Worm (Caenorhabditis elegans): ENCODE measurements around the gene str-48.

Gene str-48

DNA sequence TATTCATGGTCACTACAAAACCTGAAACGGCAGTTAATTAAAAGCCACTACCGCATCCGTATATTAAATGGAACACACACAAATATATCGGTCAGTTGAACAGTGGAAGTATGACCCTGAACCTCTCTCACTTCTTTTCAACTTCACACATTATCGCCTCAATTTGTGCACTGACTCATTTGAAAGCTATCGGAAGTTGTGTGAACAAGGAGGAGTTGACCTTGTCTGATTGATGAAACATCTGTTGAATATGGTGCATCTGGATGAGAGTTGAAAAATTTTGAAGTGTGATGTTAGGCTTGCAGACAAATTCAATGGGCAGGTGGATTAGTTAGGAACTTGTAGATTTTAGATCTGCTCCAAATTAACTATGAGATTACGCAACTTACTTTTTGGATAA, 24.4 kb upstream of the str-48 start:
- no peak for TF ChIP-seq ceh-48 (tag; optimal IDR thresholded peaks at IDR 0.05)
- TF ChIP-seq nfya-1 (tag; optimal IDR thresholded peaks at IDR 0.05): no peak
- TF ChIP-seq zip-5 (tag; optimal IDR thresholded peaks at IDR 0.05): no peak
- no peak for TF ChIP-seq K09A11.1 (tag; optimal IDR thresholded peaks at IDR 0.05; ENCODE audit: insufficient read depth)
- no peak for TF ChIP-seq sox-2 (GFP tag; IDR thresholded peaks at IDR 0.05)
- TF ChIP-seq mec-3 (tag; optimal IDR thresholded peaks at IDR 0.05; ENCODE audit: borderline replicate concordance): no peak
- no peak for TF ChIP-seq hlh-6 (tag; optimal IDR thresholded peaks at IDR 0.05)
- TF ChIP-seq ceh-24 (tag; optimal IDR thresholded peaks at IDR 0.05): no peak
- no peak for TF ChIP-seq ceh-6 (GFP tag; optimal IDR thresholded peaks at IDR 0.05)
- no peak for TF ChIP-seq ceh-2 (tag; optimal IDR thresholded peaks at IDR 0.05)
- no peak for TF ChIP-seq elt-4 (tag; optimal IDR thresholded peaks at IDR 0.05)
- TF ChIP-seq rnt-1 (tag; optimal IDR thresholded peaks at IDR 0.05): no peak
- TF ChIP-seq hlh-13 (GFP tag; optimal IDR thresholded peaks at IDR 0.05): no peak
- TF ChIP-seq K02D7.2 (tag; optimal IDR thresholded peaks at IDR 0.05): no peak
- TF ChIP-seq gmeb-2 (tag; optimal IDR thresholded peaks at IDR 0.05): no peak
- no peak for TF ChIP-seq Y22D7AL.16 (tag; optimal IDR thresholded peaks at IDR 0.05)
- no peak for TF ChIP-seq T23F11.4 (GFP tag; optimal IDR thresholded peaks at IDR 0.05)
- no peak for TF ChIP-seq F13H6.1 (tag; optimal IDR thresholded peaks at IDR 0.05)

DNA sequence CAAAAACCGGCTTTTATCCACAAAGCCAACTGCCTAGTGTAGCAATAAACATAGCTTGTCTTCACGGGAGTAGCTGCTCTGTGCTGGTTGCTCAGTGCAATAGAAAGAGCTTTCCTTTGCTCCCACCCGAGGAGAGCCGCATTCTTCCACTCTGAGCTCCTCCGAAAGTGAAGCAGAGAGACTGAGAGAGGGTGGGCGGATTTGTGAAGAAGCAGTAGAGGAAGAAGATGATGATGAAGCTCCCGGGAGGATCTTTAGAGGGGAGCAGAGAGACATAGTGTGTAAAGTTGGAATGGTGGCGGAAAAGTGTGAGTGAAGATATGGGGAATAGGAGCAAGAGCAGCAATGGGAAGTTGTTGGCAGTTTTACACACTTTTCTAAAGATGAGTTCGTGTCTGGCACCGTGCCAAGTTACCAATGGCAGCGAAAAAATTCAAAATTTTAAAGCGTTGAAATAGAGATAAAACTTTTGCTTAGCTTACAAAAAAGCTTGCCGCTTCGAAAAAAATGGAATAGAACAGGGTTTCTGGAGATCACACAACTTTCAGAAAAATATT, 23.2 kb upstream of the str-48 start, which contains the start of gene ZC477.4:
TSS of gene ZC477.4 (minus strand) at position 276 of the 557 bp plus-strand sequence.
- TF ChIP-seq ceh-18 (tag; optimal IDR thresholded peaks at IDR 0.05): peak; percentile 89
- TF ChIP-seq ceh-34 (tag; optimal IDR thresholded peaks at IDR 0.05): peak; percentile 25
- no peak for TF ChIP-seq pax-1 (tag; optimal IDR thresholded peaks at IDR 0.05)
- no peak for TF ChIP-seq odd-2 (tag; optimal IDR thresholded peaks at IDR 0.05)
- no peak for TF ChIP-seq hlh-15 (tag; optimal IDR thresholded peaks at IDR 0.05)
- no peak for TF ChIP-seq ceh-45 (GFP tag; IDR thresholded peaks at IDR 0.05)
- TF ChIP-seq madf-2 (tag; optimal IDR thresholded peaks at IDR 0.05): no peak
- peak; percentile 7 for TF ChIP-seq ceh-31 (tag; optimal IDR thresholded peaks at IDR 0.05)
- peak; percentile 55 for TF ChIP-seq hlh-6 (tag; optimal IDR thresholded peaks at IDR 0.05)
- no peak for TF ChIP-seq lim-6 (tag; optimal IDR thresholded peaks at IDR 0.05)
- peak; percentile 65 for TF ChIP-seq tbx-2 (tag; optimal IDR thresholded peaks at IDR 0.05)
- peak; percentile 4 for TF ChIP-seq unc-42 (tag; optimal IDR thresholded peaks at IDR 0.05)
- no peak for TF ChIP-seq pag-3 (tag; optimal IDR thresholded peaks at IDR 0.05; ENCODE audit: borderline replicate concordance)
- TF ChIP-seq dve-1 (tag; optimal IDR thresholded peaks at IDR 0.05): no peak
- TF ChIP-seq Y22D7AL.16 (tag; optimal IDR thresholded peaks at IDR 0.05): no peak
- TF ChIP-seq elt-2 (tag; optimal IDR thresholded peaks at IDR 0.05): no peak
- TF ChIP-seq ceh-9 (tag; optimal IDR thresholded peaks at IDR 0.05): no peak
- TF ChIP-seq unc-55 (GFP tag; optimal IDR thresholded peaks at IDR 0.05): peak; percentile 72
- TF ChIP-seq ceh-14 (tag; optimal IDR thresholded peaks at IDR 0.05): peak; percentile 7
- TF ChIP-seq hlh-8 (tag; optimal IDR thresholded peaks at IDR 0.05): peak; percentile 19
- TF ChIP-seq rnt-1 (tag; optimal IDR thresholded peaks at IDR 0.05): peak; percentile 77
- peak; percentile 19 for TF ChIP-seq F13H6.1 (tag; optimal IDR thresholded peaks at IDR 0.05)
- peak; percentile 74 for TF ChIP-seq pat-9 (tag; optimal IDR thresholded peaks at IDR 0.05)
- no peak for TF ChIP-seq fkh-6 (tag; optimal IDR thresholded peaks at IDR 0.05)
- peak; percentile 56 for TF ChIP-seq nfya-1 (tag; optimal IDR thresholded peaks at IDR 0.05)
- peak; percentile 9 for TF ChIP-seq ama-1 (optimal IDR thresholded peaks at IDR 0.05)
- no peak for TF ChIP-seq dmd-4 (tag; optimal IDR thresholded peaks at IDR 0.05; ENCODE audit: borderline replicate concordance)
- no peak for TF ChIP-seq unc-86 (tag; optimal IDR thresholded peaks at IDR 0.05)
- no peak for TF ChIP-seq K09A11.1 (tag; optimal IDR thresholded peaks at IDR 0.05; ENCODE audit: insufficient read depth)
